Worm (Caenorhabditis elegans) whole organism, L1 larva: ENCODE measurements around the gene sma-5.

Experiments used
- F16B12.6 ChIP-seq: fragments of 150-350 bp; optimal IDR thresholded peaks from 2 replicates; lab custom pipeline; 2014; ENCODE audit warnings: missing biosample characterization, missing genetic modification characterization
- blmp-1 ChIP-seq: fragments of 150-350 bp; optimal IDR thresholded peaks from 2 replicates; lab custom pipeline; 2014; ENCODE audit warnings: missing biosample characterization, missing genetic modification characterization
- ceh-63 ChIP-seq: fragments of 200-800 bp; sonication (Bioruptor generic); optimal IDR thresholded peaks from 2 replicates; lab custom pipeline; 2018; ENCODE audit warnings: mild to moderate bottlenecking, missing genetic modification characterization, missing compliant biosample characterization
- ceh-8 ChIP-seq: fragments of 200-800 bp; sonication (Bioruptor generic); optimal IDR thresholded peaks from 2 replicates; lab custom pipeline; 2018; ENCODE audit warnings: mild to moderate bottlenecking, missing genetic modification characterization, moderate library complexity, missing compliant biosample characterization
- dpl-1 ChIP-seq, 3 experiments: fragments of 150-350 bp in 2 of 3; sonication (generic microtip) in 1 of 3; optimal IDR thresholded peaks; 2 replicates each; lab custom pipeline; 2014 to 2017; ENCODE audit warnings: missing biosample characterization in 3 of 3, missing genetic modification characterization in 3 of 3, missing genetic modification reagents in 3 of 3
- efl-1 ChIP-seq, 4 experiments: fragments of 150-350 bp; optimal IDR thresholded peaks in 3 of 4; peaks in 1 of 4; 1 replicate in 1 of 4; 2 replicates in 3 of 4; lab custom pipeline; 2014; ENCODE audit warnings: missing biosample characterization in 2 of 4, missing genetic modification characterization in 2 of 4, missing genetic modification reagents in 2 of 4
- efl-3 ChIP-seq: fragments of 200-800 bp; sonication (Bioruptor generic); optimal IDR thresholded peaks from 2 replicates; lab custom pipeline; 2018; ENCODE audit warnings: mild to moderate bottlenecking, missing genetic modification characterization, missing compliant biosample characterization
- elt-2 ChIP-seq: sonication (generic microtip); optimal IDR thresholded peaks from 2 replicates; lab custom pipeline; 2016; ENCODE audit warnings: missing genetic modification characterization, mild to moderate bottlenecking, inconsistent platforms, missing compliant biosample characterization, missing genetic modification reagents
- elt-3 ChIP-seq, 6 experiments: fragments of 150-350 bp in 1 of 6; sonication (generic microtip); optimal IDR thresholded peaks; 2 replicates each; lab custom pipeline; 2017 to 2018; ENCODE audit warnings: missing biosample characterization in 6 of 6, missing genetic modification characterization in 6 of 6, inconsistent platforms in 1 of 6
- fkh-10 ChIP-seq: sonication (generic microtip); optimal IDR thresholded peaks from 2 replicates; lab custom pipeline; 2017; ENCODE audit warnings: missing biosample characterization, missing genetic modification reagents, missing genetic modification characterization
- grh-1 ChIP-seq: fragments of 200-800 bp; sonication (Bioruptor generic); IDR thresholded peaks from 2 replicates; pipeline ENCODE4 v1.3.6; 2022; ENCODE audit warnings: missing genetic modification reagents, missing genetic modification characterization, missing compliant biosample characterization
- hlh-4 ChIP-seq: sonication (generic microtip); optimal IDR thresholded peaks from 2 replicates; lab custom pipeline; 2016; ENCODE audit warnings: mild to moderate bottlenecking, missing genetic modification characterization, missing compliant biosample characterization
- hpl-2 ChIP-seq: fragments of 150-350 bp; optimal IDR thresholded peaks from 2 replicates; lab custom pipeline; 2014; ENCODE audit warnings: missing biosample characterization, missing genetic modification reagents, missing genetic modification characterization
- irx-1 ChIP-seq: sonication (generic microtip); optimal IDR thresholded peaks from 2 replicates; lab custom pipeline; 2016; ENCODE audit warnings: missing genetic modification characterization, missing compliant biosample characterization
- lin-14 ChIP-seq: fragments of 200-800 bp; sonication (Bioruptor generic); optimal IDR thresholded peaks from 2 replicates; lab custom pipeline; 2018; ENCODE audit warnings: mild to moderate bottlenecking, missing genetic modification characterization, moderate library complexity, missing compliant biosample characterization
- lin-35 ChIP-seq, 2 experiments: fragments of 150-350 bp; optimal IDR thresholded peaks; 2 replicates each; lab custom pipeline; 2014; ENCODE audit warnings: missing biosample characterization in 2 of 2, missing genetic modification characterization in 2 of 2, missing genetic modification reagents in 2 of 2
- lir-3 ChIP-seq: sonication (generic microtip); optimal IDR thresholded peaks from 2 replicates; lab custom pipeline; 2016; ENCODE audit warnings: mild to moderate bottlenecking, missing genetic modification characterization, moderate library complexity, missing compliant biosample characterization; ENCODE audit not compliant: poor library complexity
- lsy-2 ChIP-seq, 2 experiments: fragments of 150-350 bp; optimal IDR thresholded peaks; 2 replicates each; lab custom pipeline; 2014; ENCODE audit warnings: missing biosample characterization in 2 of 2, missing genetic modification characterization in 2 of 2
- mab-9 ChIP-seq: fragments of 200-800 bp; sonication (Bioruptor generic); IDR thresholded peaks from 2 replicates; pipeline ENCODE4 v1.3.6; 2022; ENCODE audit warnings: missing genetic modification reagents, missing genetic modification characterization, missing compliant biosample characterization
- mdl-1 ChIP-seq, 2 experiments: fragments of 150-350 bp; optimal IDR thresholded peaks; 2 replicates each; lab custom pipeline; 2014 to 2017; ENCODE audit warnings: missing biosample characterization in 2 of 2, missing genetic modification characterization in 2 of 2, inconsistent platforms in 1 of 2
- nhr-20 ChIP-seq: sonication (generic microtip); optimal IDR thresholded peaks from 2 replicates; lab custom pipeline; 2016; ENCODE audit warnings: mild to moderate bottlenecking, missing genetic modification characterization, missing compliant biosample characterization
- nhr-47 ChIP-seq: sonication (generic microtip); optimal IDR thresholded peaks from 2 replicates; lab custom pipeline; 2016; ENCODE audit warnings: mild to moderate bottlenecking, missing genetic modification characterization, moderate library complexity, missing compliant biosample characterization
- nhr-71 ChIP-seq: sonication (generic microtip); optimal IDR thresholded peaks from 2 replicates; lab custom pipeline; 2016; ENCODE audit warnings: mild to moderate bottlenecking, missing genetic modification characterization, moderate library complexity, missing compliant biosample characterization
- nhr-85 ChIP-seq: sonication (generic microtip); peaks from one replicate; lab custom pipeline; 2016; ENCODE audit warnings: missing genetic modification characterization, inconsistent platforms, missing compliant biosample characterization
- nhr-90 ChIP-seq: sonication (generic microtip); optimal IDR thresholded peaks from 2 replicates; lab custom pipeline; 2016; ENCODE audit warnings: mild to moderate bottlenecking, missing genetic modification characterization, missing compliant biosample characterization; ENCODE audit not compliant: poor library complexity
- pag-3 ChIP-seq: sonication (generic microtip); optimal IDR thresholded peaks from 2 replicates; lab custom pipeline; 2017; ENCODE audit warnings: missing genetic modification characterization, mild to moderate bottlenecking, missing compliant biosample characterization, antibody characterized with exemption, borderline replicate concordance; ENCODE audit not compliant: insufficient read depth
- snu-23 ChIP-seq: sonication (generic microtip); optimal IDR thresholded peaks from 2 replicates; lab custom pipeline; 2016; ENCODE audit warnings: missing genetic modification characterization, missing compliant biosample characterization
- tlp-1 ChIP-seq: fragments of 150-350 bp; optimal IDR thresholded peaks from 2 replicates; lab custom pipeline; 2014; ENCODE audit warnings: missing biosample characterization, missing genetic modification characterization
- unc-62 ChIP-seq: fragments of 150-350 bp; optimal IDR thresholded peaks from 2 replicates; lab custom pipeline; 2014; ENCODE audit warnings: missing biosample characterization, missing genetic modification reagents, missing genetic modification characterization
- xbp-1 ChIP-seq: sonication (generic microtip); optimal IDR thresholded peaks from 2 replicates; lab custom pipeline; 2016; ENCODE audit warnings: missing genetic modification characterization, missing compliant biosample characterization
- zip-4 ChIP-seq: fragments of 200-800 bp; sonication (Bioruptor generic); optimal IDR thresholded peaks from 2 replicates; lab custom pipeline; 2018; ENCODE audit warnings: mild to moderate bottlenecking, missing genetic modification characterization, moderate library complexity, missing compliant biosample characterization
- ztf-11 ChIP-seq, 2 experiments: sonication (generic microtip); optimal IDR thresholded peaks; 2 replicates each; lab custom pipeline; 2016 to 2017; ENCODE audit warnings: missing genetic modification characterization in 2 of 2, missing biosample characterization in 1 of 2, missing compliant biosample characterization in 1 of 2

Gene sma-5

ce11 chrX:11996606-11997005, 8.7 kb downstream of the sma-5 start:
- TF ChIP-seq dpl-1 (GFP tag; optimal IDR thresholded peaks at IDR 0.05; lab: Kevin White, UChicago) (no peak), ceh-8 (GFP tag; lab: Kevin White, UChicago) (no peak), hlh-4 (tag; lab: Kevin White, UChicago) (no peak), xbp-1 (tag; lab: Kevin White, UChicago) (no peak)

DNA sequence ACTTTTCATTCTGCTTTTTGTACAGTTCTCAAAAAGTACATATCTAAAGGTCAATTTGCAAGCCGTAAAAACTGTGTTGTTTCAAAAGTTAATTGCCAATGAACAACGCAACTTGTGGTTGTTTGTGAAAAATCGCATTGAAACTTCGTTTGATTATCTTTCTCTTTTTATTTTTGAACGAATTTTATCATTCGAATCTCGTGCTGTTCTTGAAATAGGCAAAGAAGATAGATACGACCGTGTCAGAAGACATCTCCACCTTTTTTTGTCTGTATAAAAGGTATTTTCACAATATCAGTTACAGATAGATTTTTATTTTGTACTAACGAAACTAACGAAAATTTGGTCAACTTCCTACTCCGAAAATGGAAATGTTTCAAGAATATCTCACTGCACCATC, 10.9 kb downstream of the sma-5 start, which contains the start of gene C49F5.7:
C49F5.7 (plus strand) TSS at position 301 of the 400 bp plus-strand sequence.
- TF ChIP-seq hpl-2 (GFP tag; lab: Kevin White, UChicago) (no peak), F16B12.6 (no peak), mdl-1 (tag; optimal IDR thresholded peaks at IDR 0.05; lab: Kevin White, UChicago) (no peak), zip-4 (no peak), nhr-85 (tag; lab: Kevin White, UChicago) (peak; percentile 70), nhr-47 (tag; lab: Kevin White, UChicago) (no peak), lin-14 (GFP tag; lab: Kevin White, UChicago) (peak; percentile 33), elt-3 (tag; optimal IDR thresholded peaks at IDR 0.05; lab: Kevin White, UChicago) (peak in 1 of 6 experiments; percentile 33), nhr-20 (tag; lab: Kevin White, UChicago) (peak; percentile 18), efl-1 (optimal IDR thresholded peaks at IDR 0.05; lab: Kevin White, UChicago) (no peak), efl-1 (GFP tag; optimal IDR thresholded peaks at IDR 0.05 in 1 of 2; lab: Kevin White, UChicago) (peak in 1 of 2 experiments; percentile 63), snu-23 (peak; percentile 3), blmp-1 (tag; lab: Kevin White, UChicago) (peak; percentile 17), nhr-71 (peak; percentile 4)

DNA sequence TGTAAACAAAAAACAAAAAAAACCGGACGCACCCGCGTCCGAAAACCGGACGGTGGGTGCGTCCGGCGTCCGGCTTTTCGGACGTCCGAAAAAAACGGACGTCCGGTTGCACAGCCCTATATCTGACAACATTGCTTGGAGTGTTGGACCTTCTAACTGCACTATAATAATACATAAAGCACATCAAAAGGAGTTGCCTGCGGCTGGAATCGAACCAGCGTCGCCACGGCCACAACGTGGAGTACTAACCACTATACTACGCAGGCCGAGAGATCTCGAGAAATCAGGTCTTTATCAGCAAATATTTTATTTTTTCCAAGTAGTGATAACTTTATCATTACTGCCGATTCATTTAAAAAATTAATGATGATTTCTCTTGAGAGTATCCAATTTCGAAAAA, 12.0 kb downstream of the sma-5 start:
- TF ChIP-seq mdl-1 (tag; optimal IDR thresholded peaks at IDR 0.05; lab: Kevin White, UChicago) (no peak), grh-1 (GFP tag; lab: Robert Waterston, UW) (no peak), hlh-4 (tag; lab: Kevin White, UChicago) (no peak), pag-3 (tag; lab: Kevin White, UChicago) (no peak), tlp-1 (tag; lab: Kevin White, UChicago) (no peak), nhr-90 (tag; lab: Kevin White, UChicago) (peak; percentile 31), ztf-11 (tag; optimal IDR thresholded peaks at IDR 0.05; lab: Kevin White, UChicago) (no peak), fkh-10 (GFP tag; lab: Kevin White, UChicago) (no peak), ceh-63 (GFP tag; lab: Kevin White, UChicago) (no peak), irx-1 (tag; lab: Kevin White, UChicago) (no peak), lin-14 (GFP tag; lab: Kevin White, UChicago) (no peak), mab-9 (GFP tag; lab: Robert Waterston, UW) (no peak), lin-35 (GFP tag; optimal IDR thresholded peaks at IDR 0.05; lab: Kevin White, UChicago) (peak in 1 of 2 experiments; percentile 4), zip-4 (no peak), elt-2 (tag; lab: Kevin White, UChicago) (no peak), efl-3 (GFP tag; lab: Kevin White, UChicago) (no peak), lsy-2 (tag; optimal IDR thresholded peaks at IDR 0.05; lab: Kevin White, UChicago) (no peak)

ce11 chrX:11992778-11993177, 12.6 kb downstream of the sma-5 start:
- TF ChIP-seq unc-62 (GFP tag; lab: Kevin White, UChicago) (no peak), lir-3 (no peak), elt-3 (tag; optimal IDR thresholded peaks at IDR 0.05; lab: Kevin White, UChicago) (peak in 1 of 6 experiments; percentile 38), blmp-1 (tag; lab: Kevin White, UChicago) (peak; percentile 45), efl-1 (optimal IDR thresholded peaks at IDR 0.05; lab: Kevin White, UChicago) (no peak), efl-1 (GFP tag; optimal IDR thresholded peaks at IDR 0.05 in 1 of 2; lab: Kevin White, UChicago) (peak in 1 of 2 experiments; percentile 38)
